Worm (Caenorhabditis elegans) whole organism, dauer: ENCODE measurements around the gene ZK616.5.

Experiments
- unc-62 ChIP-seq: sonication (generic microtip); optimal IDR thresholded peaks from 2 replicates; lab custom pipeline; 2017; ENCODE audit warnings: missing biosample characterization, missing genetic modification reagents, missing genetic modification characterization

The ZK616.5 gene

ce11 chrIV:5380140-5380539 is 11.6 kb upstream of the ZK616.5 start:
- TF ChIP-seq unc-62 (GFP tag; lab: Kevin White, UChicago), result no peak

- TF ChIP-seq unc-62 (GFP tag; lab: Kevin White, UChicago), result no peak
Measured at ce11 chrIV:5381334-5381733, 10.4 kb upstream of the ZK616.5 start, which contains the start of gene F41H10.2. Gene F41H10.2, plus strand, starts transcription at chrIV:5381634.

ce11 chrIV:5382609-5383008 is 9.1 kb upstream of the ZK616.5 start, which contains the start of gene F41H10.1:
Gene F41H10.1, plus strand, starts transcription at chrIV:5382909.
- TF ChIP-seq unc-62 (GFP tag; lab: Kevin White, UChicago), result no peak

- TF ChIP-seq unc-62 (GFP tag; lab: Kevin White, UChicago), result no peak
Measured at ce11 chrIV:5385020-5385419, 6.7 kb upstream of the ZK616.5 start, which contains the start of gene F41H10.12. Gene F41H10.12, plus strand, starts transcription at chrIV:5385320.

ce11 chrIV:5388477-5389065 is 3.2 kb upstream of the ZK616.5 start, which contains the start of gene elo-6:
Gene elo-6, minus strand, starts transcription at chrIV:5388559.
- TF ChIP-seq unc-62 (GFP tag; lab: Kevin White, UChicago), result no peak

- no peak for TF ChIP-seq unc-62 (GFP tag; lab: Kevin White, UChicago)
Measured at ce11 chrIV:5389951-5390350, 1.8 kb upstream of the ZK616.5 start.

- TF ChIP-seq unc-62 (GFP tag; lab: Kevin White, UChicago), result no peak
Measured at ce11 chrIV:5393566-5393965, 1.8 kb downstream of the ZK616.5 start.

ce11 chrIV:5394687-5395086 is 3.0 kb downstream of the ZK616.5 start, which contains the start of the genes perm-3 and swsn-6:
Gene perm-3, minus strand, starts transcription at chrIV:5394804.
Gene swsn-6, plus strand, starts transcription at chrIV:5395033.
- no peak for TF ChIP-seq unc-62 (GFP tag; lab: Kevin White, UChicago)

- no peak for TF ChIP-seq unc-62 (GFP tag; lab: Kevin White, UChicago)
Measured at ce11 chrIV:5396769-5397168, 5.0 kb downstream of the ZK616.5 start, which contains the start of gene ZK616.3. Gene ZK616.3, plus strand, starts transcription at chrIV:5397069.

- TF ChIP-seq unc-62 (GFP tag; lab: Kevin White, UChicago), result no peak
Measured at ce11 chrIV:5397539-5397938, 5.8 kb downstream of the ZK616.5 start, which contains the start of gene ZK616.2. Gene ZK616.2, plus strand, starts transcription at chrIV:5397839.

ce11 chrIV:5400609-5401008 is 8.9 kb downstream of the ZK616.5 start, which contains the start of gene ZK616.1:
Gene ZK616.1, plus strand, starts transcription at chrIV:5400909.
- TF ChIP-seq unc-62 (GFP tag; lab: Kevin White, UChicago), result no peak

- no peak for TF ChIP-seq unc-62 (GFP tag; lab: Kevin White, UChicago)
Measured at ce11 chrIV:5405345-5405744, 13.6 kb downstream of the ZK616.5 start, which contains the start of gene ZK616.61. Gene ZK616.61, plus strand, starts transcription at chrIV:5405645.

ce11 chrIV:5409112-5409511 is 17.4 kb downstream of the ZK616.5 start:
- TF ChIP-seq unc-62 (GFP tag; lab: Kevin White, UChicago), result no peak

- no peak for TF ChIP-seq unc-62 (GFP tag; lab: Kevin White, UChicago)
Measured at ce11 chrIV:5411120-5411519, 19.4 kb downstream of the ZK616.5 start, which contains the start of gene ZK616.65. Gene ZK616.65, minus strand, starts transcription at chrIV:5411220.

ce11 chrIV:5411641-5412337 is 20.1 kb downstream of the ZK616.5 start, which contains the start of gene ZK616.8:
Gene ZK616.8, minus strand, starts transcription at chrIV:5412193.
- no peak for TF ChIP-seq unc-62 (GFP tag; lab: Kevin White, UChicago)

- TF ChIP-seq unc-62 (GFP tag; lab: Kevin White, UChicago), result no peak
Measured at ce11 chrIV:5415696-5416095, 24.0 kb downstream of the ZK616.5 start, which contains the start of gene spp-7. Gene spp-7, minus strand, starts transcription at chrIV:5415796.
